Worm (Caenorhabditis elegans) whole organism, young adult: Measurements from ENCODE around the gene W09D6.4.

Experiments used
- B0261.1 ChIP-seq: sonication (generic microtip); optimal IDR thresholded peaks from 2 replicates; lab custom pipeline; 2016; ENCODE audit warnings: mild to moderate bottlenecking, missing genetic modification characterization, moderate library complexity, missing compliant biosample characterization
- F10E7.11 ChIP-seq: sonication (generic microtip); optimal IDR thresholded peaks from 2 replicates; lab custom pipeline; 2017; ENCODE audit warnings: mild to moderate bottlenecking, missing genetic modification characterization, moderate library complexity, missing compliant biosample characterization
- ama-1 ChIP-seq, 3 experiments: fragments of 150-350 bp in 1 of 3; sonication (generic microtip) in 2 of 3; optimal IDR thresholded peaks; 2 replicates each; lab custom pipeline; 2014 to 2018; ENCODE audit warnings: missing biosample characterization in 2 of 3, missing genetic modification characterization in 2 of 3, missing genetic modification reagents in 2 of 3
- aptf-2 ChIP-seq: fragments of 200-800 bp; sonication (Bioruptor generic); conservative IDR thresholded peaks from 2 replicates; pipeline ENCODE4 v1.3.6; 2022; ENCODE audit warnings: missing genetic modification reagents, missing genetic modification characterization, missing compliant biosample characterization
- atf-7 ChIP-seq: sonication (generic microtip); optimal IDR thresholded peaks from 2 replicates; lab custom pipeline; 2017; ENCODE audit warnings: mild to moderate bottlenecking, missing genetic modification characterization, missing compliant biosample characterization
- lin-35 ChIP-seq, 3 experiments: fragments of 150-350 bp in 2 of 3; sonication (generic microtip) in 1 of 3; optimal IDR thresholded peaks; 2 replicates each; lab custom pipeline; 2014 to 2018; ENCODE audit warnings: missing biosample characterization in 3 of 3, missing genetic modification characterization in 3 of 3, missing genetic modification reagents in 3 of 3
- nfya-1 ChIP-seq: sonication (generic microtip); optimal IDR thresholded peaks from 2 replicates; lab custom pipeline; 2017; ENCODE audit warnings: antibody characterized with exemption, missing compliant biosample characterization, missing genetic modification characterization, borderline replicate concordance; ENCODE audit not compliant: insufficient read depth
- pha-4 ChIP-seq: fragments of 150-350 bp; sonication (generic microtip); optimal IDR thresholded peaks from 2 replicates; lab custom pipeline; 2014; ENCODE audit warnings: missing biosample characterization, missing genetic modification reagents, missing genetic modification characterization
- unc-130 ChIP-seq: sonication (generic microtip); optimal IDR thresholded peaks from 2 replicates; lab custom pipeline; 2016; ENCODE audit warnings: missing genetic modification reagents, missing genetic modification characterization, missing compliant biosample characterization
- unc-62 ChIP-seq: fragments of 150-350 bp; optimal IDR thresholded peaks from 2 replicates; lab custom pipeline; 2014; ENCODE audit warnings: missing biosample characterization, missing genetic modification reagents, missing genetic modification characterization

DNA sequence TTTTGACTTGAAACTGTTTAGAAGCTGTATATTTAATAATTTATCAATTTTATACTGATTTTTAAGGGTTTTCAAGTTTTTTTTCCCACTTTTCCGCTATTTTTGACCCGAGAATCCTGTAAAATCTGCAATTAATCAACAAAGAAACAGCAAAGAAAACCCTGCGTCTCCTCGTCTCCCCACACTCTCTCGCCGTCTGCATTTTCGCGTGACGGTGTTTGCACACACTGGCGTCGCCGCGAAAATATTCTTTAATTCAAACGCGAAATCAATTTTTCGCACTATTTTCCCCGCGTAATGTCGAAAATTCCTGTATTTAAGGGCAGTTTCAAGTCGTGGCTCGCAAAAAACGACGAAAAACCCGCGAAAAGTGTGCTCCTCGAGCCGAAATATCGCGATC is 16.3 kb upstream of the W09D6.4 start, which contains the start of gene rsa-2:
- TF ChIP-seq atf-7 (tag; lab: Kevin White, UChicago) (no peak), F10E7.11 (tag; lab: Kevin White, UChicago) (no peak), nfya-1 (no peak), ama-1 (optimal IDR thresholded peaks at IDR 0.05; lab: Kevin White, UChicago) (no peak), ama-1 (GFP tag; optimal IDR thresholded peaks at IDR 0.05; lab: Kevin White, UChicago) (no peak), B0261.1 (tag; lab: Kevin White, UChicago) (peak; percentile 1), aptf-2 (GFP tag; lab: Robert Waterston, UW) (no peak), unc-62 (GFP tag; lab: Kevin White, UChicago) (no peak), pha-4 (tag; lab: Kevin White, UChicago) (no peak), lin-35 (GFP tag; optimal IDR thresholded peaks at IDR 0.05; lab: Kevin White, UChicago) (peak in 1 of 3 experiments; percentile 79), unc-130 (GFP tag; lab: Kevin White, UChicago) (no peak)
